Worm (Caenorhabditis elegans): ENCODE data around the gene oxy-4.

- TF ChIP-seq snpc-4 (tag; optimal IDR thresholded peaks at IDR 0.05) (no peak), elt-1 (tag; optimal IDR thresholded peaks at IDR 0.05) (no peak), nhr-12 (tag; optimal IDR thresholded peaks at IDR 0.05) (no peak), fos-1 (tag; optimal IDR thresholded peaks at IDR 0.05) (no peak), unc-39 (tag; optimal IDR thresholded peaks at IDR 0.05) (no peak), nhr-237 (tag; optimal IDR thresholded peaks at IDR 0.05) (no peak), egl-27 (tag; optimal IDR thresholded peaks at IDR 0.05) (no peak), fkh-2 (tag; optimal IDR thresholded peaks at IDR 0.05) (no peak)
Observed at ce11 chrIII:5181217-5181616, 22.6 kb upstream of the oxy-4 start.
